Worm (Caenorhabditis elegans): ENCODE results near the gene gpr-1.

The gpr-1 gene

ce11 chrIII:8636803-8637202 is 8.1 kb downstream of the gpr-1 start:
- TF ChIP-seq mes-4 (tag; optimal IDR thresholded peaks at IDR 0.05) (no peak), cebp-1 (GFP tag; IDR thresholded peaks at IDR 0.05) (no peak), cebp-1 (tag; optimal IDR thresholded peaks at IDR 0.05) (no peak), lin-54 (GFP tag; optimal IDR thresholded peaks at IDR 0.05) (no peak), madf-6 (GFP tag; IDR thresholded peaks at IDR 0.05) (no peak), hrde-1 (tag; optimal IDR thresholded peaks at IDR 0.05; ENCODE audit: borderline replicate concordance) (no peak), egl-44 (GFP tag; IDR thresholded peaks at IDR 0.05) (no peak), hmg-20 (GFP tag; IDR thresholded peaks at IDR 0.05) (no peak)

ce11 chrIII:8639188-8639795 is 10.6 kb downstream of the gpr-1 start, which contains the start of gene fip-1:
Gene fip-1 (plus strand): TSS chrIII:8639745.
- peak; percentile 38 for TF ChIP-seq snpc-4 (GFP tag; optimal IDR thresholded peaks at IDR 0.05)
- TF ChIP-seq snpc-4 (tag; optimal IDR thresholded peaks at IDR 0.05): peak in 3 of 4 experiments; percentile 27 to 56 (median 42)
- 0 out of 2 replicates have a peak, but pooled peaks have one; percentile 70 for TF ChIP-seq aptf-3 (GFP tag; IDR thresholded peaks at IDR 0.05)
- peak; percentile 58 for TF ChIP-seq snpc-3.4 (tag; optimal IDR thresholded peaks at IDR 0.05)
- TF ChIP-seq hsf-1 (GFP tag; IDR thresholded peaks at IDR 0.05): no peak
- TF ChIP-seq hlh-26 (GFP tag; conservative IDR thresholded peaks at IDR 0.05): no peak
- TF ChIP-seq ceh-100 (GFP tag; IDR thresholded peaks at IDR 0.05): no peak
- no peak for TF ChIP-seq C17E4.6 (GFP tag; IDR thresholded peaks at IDR 0.05)
- peak; percentile 27; the same call in 1 of the 2 replicates for TF ChIP-seq F33H1.4 (GFP tag; IDR thresholded peaks at IDR 0.05)
- TF ChIP-seq lsl-1 (GFP tag; optimal IDR thresholded peaks at IDR 0.05): peak; percentile 50
- peak; percentile 47 to 79 for TF ChIP-seq rec-8 (tag; optimal IDR thresholded peaks at IDR 0.05)
- no peak for TF ChIP-seq C06A6.2 (GFP tag; conservative IDR thresholded peaks at IDR 0.05)
- no peak for TF ChIP-seq ceh-58 (GFP tag; IDR thresholded peaks at IDR 0.05)
- TF ChIP-seq lin-26 (GFP tag; IDR thresholded peaks at IDR 0.05): peak; percentile 92
- peak; percentile 66 for TF ChIP-seq snpc-1.3 (tag; optimal IDR thresholded peaks at IDR 0.05; ENCODE audit: insufficient read depth)
- no peak for TF ChIP-seq F57A8.1 (GFP tag; optimal IDR thresholded peaks at IDR 0.05)
- peak in 1 of 3 experiments; percentile 45 for TF ChIP-seq lin-35 (GFP tag; optimal IDR thresholded peaks at IDR 0.05)
- peak; percentile 76 for TF ChIP-seq D2030.7 (GFP tag; IDR thresholded peaks at IDR 0.05)
- no peak for TF ChIP-seq tbx-9 (tag; optimal IDR thresholded peaks at IDR 0.05; ENCODE audit: borderline replicate concordance)
- TF ChIP-seq bed-1 (GFP tag; IDR thresholded peaks at IDR 0.05): 0 out of 2 replicates have a peak, but pooled peaks have one; percentile 71
- TF ChIP-seq let-607 (tag; optimal IDR thresholded peaks at IDR 0.05): peak in 1 of 2 experiments; percentile 16
- no peak for TF ChIP-seq snpc-1.1 (tag; optimal IDR thresholded peaks at IDR 0.05; ENCODE audit: insufficient read depth)
- TF ChIP-seq ztf-26 (tag; optimal IDR thresholded peaks at IDR 0.05): no peak
- TF ChIP-seq attf-3 (GFP tag; conservative IDR thresholded peaks at IDR 0.05): peak; percentile 41; the same call in 1 of the 2 replicates
- no peak for TF ChIP-seq attf-5 (GFP tag; optimal IDR thresholded peaks at IDR 0.05)
- no peak for TF ChIP-seq T26A5.8 (tag; optimal IDR thresholded peaks at IDR 0.05)
- no peak for TF ChIP-seq ceh-40 (GFP tag; IDR thresholded peaks at IDR 0.05)
- no peak for TF ChIP-seq B0035.1 (tag; optimal IDR thresholded peaks at IDR 0.05)
- no peak for TF ChIP-seq B0019.2 (GFP tag; conservative IDR thresholded peaks at IDR 0.05)
- no peak for TF ChIP-seq xnd-1 (tag; optimal IDR thresholded peaks at IDR 0.05)
- no peak for TF ChIP-seq Y95B8A.8 (GFP tag; IDR thresholded peaks at IDR 0.05)
- TF ChIP-seq sea-2 (GFP tag; IDR thresholded peaks at IDR 0.05): no peak
- TF ChIP-seq ZK185.1 (tag; optimal IDR thresholded peaks at IDR 0.05; ENCODE audit: poor library complexity, severe bottlenecking): peak; percentile 49
- no peak for TF ChIP-seq cebp-2 (GFP tag; IDR thresholded peaks at IDR 0.05)
- TF ChIP-seq tlf-1 (GFP tag; optimal IDR thresholded peaks at IDR 0.05): no peak
- TF ChIP-seq egl-18 (GFP tag; IDR thresholded peaks at IDR 0.05): no peak
- TF ChIP-seq athp-1 (tag; optimal IDR thresholded peaks at IDR 0.05): peak; percentile 79
- no peak for TF ChIP-seq ccch-3 (GFP tag; optimal IDR thresholded peaks at IDR 0.05)

All from whole organism, young adult.